Worm (Caenorhabditis elegans): ENCODE measurements around the gene ugt-24.

DNA sequence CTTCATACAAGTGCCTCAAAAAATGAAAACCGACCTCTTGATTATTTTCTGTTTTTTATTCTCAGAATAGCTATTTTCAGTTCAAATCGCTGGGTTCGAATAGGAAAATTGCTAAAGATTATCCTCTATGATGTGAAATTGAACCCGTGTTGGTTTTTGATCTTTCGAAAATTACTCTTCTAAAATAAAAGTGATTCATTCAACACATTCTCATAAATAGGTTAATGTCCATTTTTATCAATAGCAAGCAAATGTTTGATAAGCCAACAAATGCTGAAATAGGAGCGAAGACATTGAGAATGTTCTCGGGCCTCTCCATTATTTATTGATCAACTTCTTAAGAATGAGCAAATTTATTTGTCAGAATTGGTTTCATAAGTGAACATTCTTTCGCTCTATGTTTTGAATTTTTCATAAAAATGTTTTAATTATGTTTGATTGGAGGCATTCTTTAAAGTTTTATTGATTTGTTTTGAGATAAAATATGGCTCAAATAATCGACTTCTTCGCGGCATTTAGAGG is 22.3 kb upstream of the ugt-24 start, which contains the start of gene F58F9.3:
- no peak for TF ChIP-seq unc-130 (GFP tag; optimal IDR thresholded peaks at IDR 0.05)
- TF ChIP-seq ama-1 (optimal IDR thresholded peaks at IDR 0.05), result no peak
- TF ChIP-seq ama-1 (GFP tag; optimal IDR thresholded peaks at IDR 0.05), result no peak
- no peak for TF ChIP-seq ztf-26 (tag; optimal IDR thresholded peaks at IDR 0.05)
